Fruit fly (Drosophila melanogaster): ENCODE results near the gene Polr3D.

dm6 chr3L:18106021-18106944, 3.1 kb downstream of the Polr3D start, which contains the start of the genes CG13698 and mRpS26:
- TF ChIP-seq CG12768 (GFP tag; optimal IDR thresholded peaks at IDR 0.05) (peak; percentile 89), Crg-1 (GFP tag; optimal IDR thresholded peaks at IDR 0.05) (peak; percentile 46), bab1 (GFP tag; optimal IDR thresholded peaks at IDR 0.05) (peak; percentile 66), Mnt (GFP tag; optimal IDR thresholded peaks at IDR 0.05) (peak; percentile 22), cnc (optimal IDR thresholded peaks at IDR 0.05) (no peak), CG33017 (tag; optimal IDR thresholded peaks at IDR 0.05) (peak; percentile 80), tj (GFP tag; optimal IDR thresholded peaks at IDR 0.05) (peak; percentile 92), kay (GFP tag; ENCODE audit: borderline replicate concordance) (no peak), cic (GFP tag; optimal IDR thresholded peaks at IDR 0.05) (no peak), CG14711 (tag; optimal IDR thresholded peaks at IDR 0.05) (peak; percentile 78), CG11617 (GFP tag; optimal IDR thresholded peaks at IDR 0.05) (peak; percentile 81), CG5204 (GFP tag; optimal IDR thresholded peaks at IDR 0.05) (no peak), CG1620 (GFP tag; optimal IDR thresholded peaks at IDR 0.05) (peak; percentile 58), pad (GFP tag; optimal IDR thresholded peaks at IDR 0.05) (peak; percentile 59)
